Fruit fly (Drosophila melanogaster) whole organism, adult: Measurements from ENCODE around the gene spas.

Source experiments
- CG11617 ChIP-seq: fragments of 200-800 bp; sonication (Bioruptor generic); optimal IDR thresholded peaks from 2 replicates; lab custom pipeline; 2017; ENCODE audit warnings: mild to moderate bottlenecking, missing biosample characterization, missing genetic modification reagents, missing genetic modification characterization
- CG12768 ChIP-seq: fragments of 200-800 bp; sonication (Bioruptor generic); optimal IDR thresholded peaks from 2 replicates; lab custom pipeline; 2017; ENCODE audit warnings: missing biosample characterization, missing genetic modification characterization, mild to moderate bottlenecking, moderate library complexity, missing genetic modification reagents
- CG14711 ChIP-seq: fragments of 200-800 bp; sonication (Bioruptor generic); optimal IDR thresholded peaks from 2 replicates; lab custom pipeline; 2018; ENCODE audit warnings: missing biosample characterization, mild to moderate bottlenecking, missing genetic modification characterization, moderate library complexity
- CG1620 ChIP-seq: fragments of 200-800 bp; sonication (Bioruptor generic); optimal IDR thresholded peaks from 2 replicates; lab custom pipeline; 2016; ENCODE audit warnings: missing biosample characterization, missing genetic modification characterization
- CG33017 ChIP-seq: fragments of 200-800 bp; sonication (Bioruptor generic); optimal IDR thresholded peaks from 2 replicates; lab custom pipeline; 2018; ENCODE audit warnings: missing biosample characterization, mild to moderate bottlenecking, missing genetic modification characterization, moderate library complexity
- CG5204 ChIP-seq: fragments of 200-800 bp; sonication (Bioruptor generic); optimal IDR thresholded peaks from 2 replicates; lab custom pipeline; 2016; ENCODE audit warnings: missing biosample characterization, missing genetic modification characterization
- CG7045 ChIP-seq: fragments of 200-800 bp; sonication (Bioruptor generic); optimal IDR thresholded peaks from 2 replicates; lab custom pipeline; 2017; ENCODE audit warnings: missing biosample characterization, mild to moderate bottlenecking, missing genetic modification characterization
- CG7101 ChIP-seq: fragments of 200-800 bp; sonication (Bioruptor generic); optimal IDR thresholded peaks from 2 replicates; lab custom pipeline; 2018; ENCODE audit warnings: missing biosample characterization, mild to moderate bottlenecking, missing genetic modification characterization, moderate library complexity
- Clk ChIP-seq: fragments of 200-800 bp; sonication (Bioruptor generic); optimal IDR thresholded peaks from 2 replicates; lab custom pipeline; 2017; ENCODE audit warnings: missing biosample characterization, missing genetic modification characterization
- Crg-1 ChIP-seq: fragments of 200-800 bp; sonication (Bioruptor generic); optimal IDR thresholded peaks from 2 replicates; lab custom pipeline; 2016; ENCODE audit warnings: missing biosample characterization, missing genetic modification characterization
- Hr96 ChIP-seq: fragments of 200-800 bp; sonication (Bioruptor generic); optimal IDR thresholded peaks from 2 replicates; lab custom pipeline; 2016; ENCODE audit warnings: missing biosample characterization, missing genetic modification characterization
- Mnt ChIP-seq: fragments of 200-800 bp; sonication (Bioruptor generic); optimal IDR thresholded peaks from 2 replicates; lab custom pipeline; 2016; ENCODE audit warnings: missing biosample characterization, mild to moderate bottlenecking, missing genetic modification characterization
- bab1 ChIP-seq: fragments of 200-800 bp; sonication (Bioruptor generic); optimal IDR thresholded peaks from 3 replicates; lab custom pipeline; 2019; ENCODE audit warnings: missing biosample characterization, mild to moderate bottlenecking, missing genetic modification characterization, moderate library complexity
- cic ChIP-seq: fragments of 200-800 bp; sonication (Bioruptor generic); optimal IDR thresholded peaks from 2 replicates; lab custom pipeline; 2017; ENCODE audit warnings: missing biosample characterization, mild to moderate bottlenecking, missing genetic modification characterization, moderate library complexity
- cnc ChIP-seq, 2 experiments: fragments of >200 bp; optimal IDR thresholded peaks; 2 replicates each; lab custom pipeline; 2017
- kay ChIP-seq: fragments of 200-800 bp; sonication (Bioruptor generic); peaks from one replicate; lab custom pipeline; 2016; ENCODE audit warnings: missing biosample characterization, missing genetic modification characterization, borderline replicate concordance
- ovo ChIP-seq: fragments of 200-800 bp; sonication (Bioruptor generic); optimal IDR thresholded peaks from 2 replicates; lab custom pipeline; 2016; ENCODE audit warnings: missing biosample characterization, missing genetic modification characterization
- pad ChIP-seq: fragments of 200-800 bp; sonication (Bioruptor generic); optimal IDR thresholded peaks from 3 replicates; lab custom pipeline; 2017; ENCODE audit warnings: missing biosample characterization, missing genetic modification characterization, mild to moderate bottlenecking, moderate library complexity, missing genetic modification reagents
- tj ChIP-seq: fragments of 200-800 bp; sonication (Bioruptor generic); optimal IDR thresholded peaks from 3 replicates; lab custom pipeline; 2017; ENCODE audit warnings: missing biosample characterization, mild to moderate bottlenecking, missing genetic modification characterization, moderate library complexity
- toe ChIP-seq: fragments of 200-800 bp; sonication (Bioruptor generic); optimal IDR thresholded peaks from 2 replicates; lab custom pipeline; 2016; ENCODE audit warnings: missing biosample characterization, missing genetic modification characterization

Gene spas

dm6 chr3R:23996224-23996623 lies 41.8 kb upstream of the spas start, which contains the start of gene LSm3:
Gene LSm3 (plus strand): TSS chr3R:23996262.
- TF ChIP-seq CG7045 (GFP tag; lab: Kevin White, UChicago) (peak; percentile 22), Crg-1 (GFP tag; lab: Kevin White, UChicago) (peak; percentile 39), CG7101 (tag; lab: Kevin White, UChicago) (peak; percentile 18), CG14711 (peak; percentile 1), cic (GFP tag; lab: Kevin White, UChicago) (no peak), pad (GFP tag; lab: Kevin White, UChicago) (peak; percentile 24), cnc (optimal IDR thresholded peaks at IDR 0.05; lab: Kevin White, UChicago) (no peak), ovo (GFP tag; lab: Kevin White, UChicago) (no peak), CG12768 (peak; percentile 22)

dm6 chr3R:24001150-24001549 lies 36.9 kb upstream of the spas start:
- TF ChIP-seq Crg-1 (GFP tag; lab: Kevin White, UChicago) (no peak), CG1620 (GFP tag; lab: Kevin White, UChicago) (no peak), Clk (no peak), kay (GFP tag; lab: Kevin White, UChicago) (no peak), ovo (GFP tag; lab: Kevin White, UChicago) (no peak), CG7101 (tag; lab: Kevin White, UChicago) (no peak), Mnt (GFP tag; lab: Kevin White, UChicago) (no peak), CG12768 (no peak), CG33017 (tag; lab: Kevin White, UChicago) (no peak)

dm6 chr3R:24003948-24004347 lies 34.1 kb upstream of the spas start:
- no peak for TF ChIP-seq toe
- TF ChIP-seq Crg-1 (GFP tag; lab: Kevin White, UChicago) = no peak
- no peak for TF ChIP-seq CG7045 (GFP tag; lab: Kevin White, UChicago)
- TF ChIP-seq CG33017 (tag; lab: Kevin White, UChicago) = no peak
- no peak for TF ChIP-seq cnc (optimal IDR thresholded peaks at IDR 0.05; lab: Kevin White, UChicago)
- TF ChIP-seq Clk = no peak
- TF ChIP-seq cic (GFP tag; lab: Kevin White, UChicago) = no peak
- no peak for TF ChIP-seq CG14711
- no peak for TF ChIP-seq pad (GFP tag; lab: Kevin White, UChicago)

dm6 chr3R:24006449-24007159 lies 31.4 kb upstream of the spas start:
- TF ChIP-seq pad (GFP tag; lab: Kevin White, UChicago) (peak; percentile 54), Mnt (GFP tag; lab: Kevin White, UChicago) (peak; percentile 62), cic (GFP tag; lab: Kevin White, UChicago) (peak; percentile 58), tj (peak; percentile 42), toe (peak; percentile 48), cnc (optimal IDR thresholded peaks at IDR 0.05; lab: Kevin White, UChicago) (no peak), CG1620 (GFP tag; lab: Kevin White, UChicago) (no peak), bab1 (GFP tag; lab: Kevin White, UChicago) (peak; percentile 46), CG33017 (tag; lab: Kevin White, UChicago) (peak; percentile 45), Crg-1 (GFP tag; lab: Kevin White, UChicago) (no peak), CG12768 (peak; percentile 19), Hr96 (GFP tag; lab: Kevin White, UChicago) (peak; percentile 17), CG5204 (GFP tag; lab: Kevin White, UChicago) (peak; percentile 17), CG7101 (tag; lab: Kevin White, UChicago) (peak; percentile 40), ovo (GFP tag; lab: Kevin White, UChicago) (no peak), kay (GFP tag; lab: Kevin White, UChicago) (no peak), CG7045 (GFP tag; lab: Kevin White, UChicago) (peak; percentile 4), Clk (no peak), CG11617 (GFP tag; lab: Kevin White, UChicago) (peak; percentile 35), CG14711 (no peak)

- peak; percentile 66 for TF ChIP-seq kay (GFP tag; lab: Kevin White, UChicago)
- TF ChIP-seq Mnt (GFP tag; lab: Kevin White, UChicago) = peak; percentile 5
- no peak for TF ChIP-seq toe
- peak; percentile 41 for TF ChIP-seq cic (GFP tag; lab: Kevin White, UChicago)
These were observed 30.1 kb upstream of the spas start for dm6 chr3R:24007775-24008506.

- TF ChIP-seq cic (GFP tag; lab: Kevin White, UChicago) (no peak), cnc (optimal IDR thresholded peaks at IDR 0.05; lab: Kevin White, UChicago) (no peak), pad (GFP tag; lab: Kevin White, UChicago) (no peak), ovo (GFP tag; lab: Kevin White, UChicago) (no peak), CG7045 (GFP tag; lab: Kevin White, UChicago) (no peak), CG5204 (GFP tag; lab: Kevin White, UChicago) (no peak), CG1620 (GFP tag; lab: Kevin White, UChicago) (no peak), CG11617 (GFP tag; lab: Kevin White, UChicago) (no peak), Mnt (GFP tag; lab: Kevin White, UChicago) (no peak), tj (no peak), kay (GFP tag; lab: Kevin White, UChicago) (no peak), Crg-1 (GFP tag; lab: Kevin White, UChicago) (no peak), Clk (no peak), CG12768 (no peak), toe (no peak), CG7101 (tag; lab: Kevin White, UChicago) (no peak), CG33017 (tag; lab: Kevin White, UChicago) (no peak), CG14711 (no peak)
These were observed 29.1 kb upstream of the spas start for dm6 chr3R:24008887-24009286.
